Worm (Caenorhabditis elegans) whole organism, L4/young adult: Measurements from ENCODE around the gene Y40H4A.2.

Source experiments
- W03F9.2 ChIP-seq: fragments of 150-350 bp; optimal IDR thresholded peaks from 2 replicates; lab custom pipeline; 2014; ENCODE audit warnings: missing biosample characterization, missing genetic modification characterization
- dao-5 ChIP-seq: sonication (generic microtip); optimal IDR thresholded peaks from 2 replicates; lab custom pipeline; 2016; ENCODE audit warnings: missing genotype, missing genetic modification characterization, moderate library complexity, missing compliant biosample characterization
- him-1 ChIP-seq: sonication (generic microtip); optimal IDR thresholded peaks from 2 replicates; lab custom pipeline; 2016; ENCODE audit warnings: missing genotype, missing genetic modification reagents, missing genetic modification characterization, missing compliant biosample characterization

Gene Y40H4A.2

DNA sequence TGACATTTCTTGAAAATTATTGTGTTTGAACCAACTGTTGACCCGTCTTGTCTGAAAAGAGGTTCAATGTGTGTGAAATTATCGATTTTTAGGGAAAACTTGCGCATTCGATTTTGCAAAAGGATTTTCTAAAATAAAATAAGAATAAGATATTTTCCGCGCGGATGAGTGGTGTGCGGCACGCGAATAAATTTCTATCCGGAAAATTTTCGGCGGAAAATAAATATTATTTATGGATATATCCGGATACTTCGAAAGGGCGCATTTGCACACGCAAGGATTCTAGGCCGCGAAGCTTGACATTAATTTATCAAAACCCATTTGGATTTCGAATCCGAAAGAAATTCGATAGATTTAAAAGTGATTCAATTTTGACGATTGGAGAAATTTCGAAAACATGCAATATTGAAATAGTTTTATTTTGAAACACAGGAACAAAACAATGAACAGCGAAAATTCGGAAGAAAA, 39.4 kb downstream of the Y40H4A.2 start, which contains the start of gene rike-1:
Gene rike-1 (minus strand): TSS at position 51 of the 468 bp plus-strand sequence.
- no peak for TF ChIP-seq him-1 (tag; lab: Kevin White, UChicago)
- TF ChIP-seq W03F9.2 (tag; lab: Kevin White, UChicago), result no peak
- no peak for TF ChIP-seq dao-5 (tag; lab: Kevin White, UChicago)

ce11 chrV:14542138-14542537, 43.1 kb downstream of the Y40H4A.2 start:
- no peak for TF ChIP-seq dao-5 (tag; lab: Kevin White, UChicago)
- no peak for TF ChIP-seq W03F9.2 (tag; lab: Kevin White, UChicago)

DNA sequence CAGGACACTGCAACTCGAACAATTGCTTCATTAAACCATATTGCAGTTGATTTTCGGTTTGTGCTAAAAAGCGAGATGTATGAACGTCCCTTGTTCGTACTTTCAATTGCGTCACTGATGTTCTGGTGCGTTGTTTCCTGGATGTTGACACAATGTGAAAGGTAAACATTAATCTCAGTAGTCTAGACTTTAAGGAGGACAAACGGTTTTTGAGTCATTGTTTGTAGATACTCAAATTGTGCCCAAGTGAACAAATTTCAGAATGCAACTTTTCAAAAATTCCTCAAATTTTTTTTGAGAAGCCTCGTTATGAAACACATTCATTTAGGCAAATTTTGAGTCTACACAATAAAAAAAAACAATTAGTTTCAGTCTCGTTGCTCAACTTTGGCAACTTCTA, 44.3 kb downstream of the Y40H4A.2 start:
- TF ChIP-seq W03F9.2 (tag; lab: Kevin White, UChicago) (no peak), dao-5 (tag; lab: Kevin White, UChicago) (no peak), him-1 (tag; lab: Kevin White, UChicago) (no peak)

DNA sequence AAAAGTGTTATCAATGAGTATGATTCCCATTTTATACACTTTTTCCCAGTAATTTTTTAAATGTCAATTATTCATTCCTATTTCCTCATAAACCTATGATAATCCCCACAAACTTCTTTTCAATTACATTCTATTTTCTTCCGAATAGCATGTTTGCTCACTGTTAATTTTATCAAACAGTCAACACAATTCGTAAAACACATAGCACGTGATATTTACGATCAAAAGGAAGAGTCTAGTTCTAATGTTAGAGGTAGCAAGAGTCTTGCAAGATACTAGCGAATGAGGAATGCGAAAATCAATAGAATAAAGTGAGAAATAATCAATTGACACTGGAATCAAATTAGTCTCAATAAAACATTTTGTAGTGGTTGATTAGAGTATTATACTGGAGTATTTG, 45.9 kb downstream of the Y40H4A.2 start:
- no peak for TF ChIP-seq W03F9.2 (tag; lab: Kevin White, UChicago)
- TF ChIP-seq dao-5 (tag; lab: Kevin White, UChicago), result no peak
- no peak for TF ChIP-seq him-1 (tag; lab: Kevin White, UChicago)

- TF ChIP-seq him-1 (tag; lab: Kevin White, UChicago) (no peak), W03F9.2 (tag; lab: Kevin White, UChicago) (no peak), dao-5 (tag; lab: Kevin White, UChicago) (no peak)
Measured at ce11 chrV:14536274-14536673, 49.0 kb downstream of the Y40H4A.2 start, which contains the start of gene tag-191. tag-191 (minus strand) TSS chrV:14536374.
